Fruit fly (Drosophila melanogaster) whole organism, embryonic: Measurements from ENCODE around the gene Usp10.

Experiments
- CG10147 ChIP-seq: fragments of 200-800 bp; sonication (Bioruptor generic); optimal IDR thresholded peaks from 2 replicates; lab custom pipeline; 2019; ENCODE audit warnings: missing biosample characterization, mild to moderate bottlenecking, missing genetic modification characterization, moderate library complexity
- CG10654 ChIP-seq: fragments of 200-800 bp; sonication (Bioruptor generic); optimal IDR thresholded peaks from 2 replicates; lab custom pipeline; 2016; ENCODE audit warnings: missing biosample characterization, missing genetic modification characterization
- CG11696 ChIP-seq: fragments of 200-800 bp; sonication (Bioruptor generic); IDR thresholded peaks from 2 replicates; pipeline ENCODE4 v1.3.6; 2022; ENCODE audit warnings: missing biosample characterization, missing genetic modification characterization
- CG11723 ChIP-seq: fragments of 200-800 bp; sonication (Bioruptor generic); optimal IDR thresholded peaks from 2 replicates; lab custom pipeline; 2017; ENCODE audit warnings: missing biosample characterization, mild to moderate bottlenecking, missing genetic modification characterization
- CG12071 ChIP-seq: fragments of 200-800 bp; sonication (Bioruptor generic); optimal IDR thresholded peaks from 3 replicates; lab custom pipeline; 2018; ENCODE audit warnings: missing biosample characterization, mild to moderate bottlenecking, missing genetic modification characterization
- CG15514 ChIP-seq: fragments of 200-800 bp; sonication (Bioruptor generic); optimal IDR thresholded peaks from 3 replicates; lab custom pipeline; 2017; ENCODE audit warnings: missing biosample characterization, missing genetic modification characterization, mild to moderate bottlenecking, moderate library complexity, missing genetic modification reagents
- CG1647 ChIP-seq: fragments of 200-800 bp; sonication (Bioruptor generic); optimal IDR thresholded peaks from 3 replicates; lab custom pipeline; 2016; ENCODE audit warnings: missing biosample characterization, missing genetic modification characterization
- CG17359 ChIP-seq: fragments of 200-800 bp; sonication (Bioruptor generic); optimal IDR thresholded peaks from 3 replicates; lab custom pipeline; 2018; ENCODE audit warnings: missing biosample characterization, mild to moderate bottlenecking, missing genetic modification characterization, moderate library complexity
- CG17361 ChIP-seq: fragments of 200-800 bp; sonication (Bioruptor generic); IDR thresholded peaks from 3 replicates; pipeline ENCODE4 v1.3.6; 2022; ENCODE audit warnings: missing biosample characterization, missing genetic modification characterization
- CG17385 ChIP-seq: fragments of 200-800 bp; sonication (Bioruptor generic); optimal IDR thresholded peaks from 3 replicates; lab custom pipeline; 2018; ENCODE audit warnings: missing biosample characterization, mild to moderate bottlenecking, missing genetic modification characterization
- CG2712 ChIP-seq: fragments of 200-800 bp; optimal IDR thresholded peaks from 3 replicates; lab custom pipeline; 2019; ENCODE audit warnings: missing biosample characterization, mild to moderate bottlenecking, missing genetic modification characterization, moderate library complexity
- CG30020 ChIP-seq: fragments of 200-800 bp; optimal IDR thresholded peaks from 2 replicates; lab custom pipeline; 2019; ENCODE audit warnings: missing biosample characterization, mild to moderate bottlenecking, missing genetic modification characterization, moderate library complexity
- CG4282 ChIP-seq: fragments of 200-800 bp; sonication (Bioruptor generic); optimal IDR thresholded peaks from 2 replicates; lab custom pipeline; 2016; ENCODE audit warnings: missing biosample characterization, missing genetic modification characterization
- CG4360 ChIP-seq: fragments of 200-800 bp; sonication (Bioruptor generic); IDR thresholded peaks from 2 replicates; pipeline ENCODE4 v1.3.6; 2022; ENCODE audit warnings: missing biosample characterization, missing genetic modification characterization
- CG4404 ChIP-seq: fragments of 200-800 bp; sonication (Bioruptor generic); IDR thresholded peaks from 2 replicates; pipeline ENCODE4 v1.3.6; 2022; ENCODE audit warnings: missing biosample characterization, missing genetic modification characterization
- CG4820 ChIP-seq: fragments of 200-800 bp; sonication (Bioruptor generic); optimal IDR thresholded peaks from 3 replicates; lab custom pipeline; 2016; ENCODE audit warnings: missing biosample characterization, missing genetic modification characterization
- CG9437 ChIP-seq: fragments of 200-800 bp; sonication (Bioruptor generic); optimal IDR thresholded peaks from 2 replicates; lab custom pipeline; 2018; ENCODE audit warnings: missing biosample characterization, mild to moderate bottlenecking, missing genetic modification characterization
- CG9932 ChIP-seq: fragments of 200-800 bp; sonication (Bioruptor generic); IDR thresholded peaks from 2 replicates; pipeline ENCODE4 v1.3.6; 2022; ENCODE audit warnings: missing biosample characterization, missing genetic modification characterization
- Dbx ChIP-seq: fragments of 200-800 bp; sonication (Bioruptor generic); IDR thresholded peaks from 3 replicates; pipeline ENCODE4 v1.3.6; 2022; ENCODE audit warnings: missing biosample characterization, missing genetic modification characterization
- Doc3 ChIP-seq: fragments of 200-800 bp; sonication (Bioruptor generic); IDR thresholded peaks from 3 replicates; pipeline ENCODE4 v1.3.6; 2022; ENCODE audit warnings: missing biosample characterization, missing genetic modification characterization; ENCODE audit not compliant: partially characterized antibody
- GATAe ChIP-seq: fragments of 200-800 bp; sonication (Bioruptor generic); conservative IDR thresholded peaks from 2 replicates; pipeline ENCODE4 v1.3.6; 2022; ENCODE audit warnings: missing biosample characterization, missing genetic modification characterization
- Hmx ChIP-seq: fragments of 200-800 bp; sonication (Bioruptor generic); optimal IDR thresholded peaks from 2 replicates; lab custom pipeline; 2016; ENCODE audit warnings: missing biosample characterization, missing genetic modification characterization
- Hr39 ChIP-seq: fragments of >200 bp; optimal IDR thresholded peaks from 2 replicates; lab custom pipeline; 2017
- Myb ChIP-seq: fragments of 200-800 bp; sonication (Bioruptor generic); optimal IDR thresholded peaks from 2 replicates; lab custom pipeline; 2016; ENCODE audit warnings: missing biosample characterization, missing genetic modification characterization
- NC2β ChIP-seq: fragments of 200-800 bp; sonication (Bioruptor generic); optimal IDR thresholded peaks from 2 replicates; lab custom pipeline; 2016; ENCODE audit warnings: missing biosample characterization, missing genetic modification characterization
- Ptx1 ChIP-seq: fragments of 200-800 bp; sonication (Bioruptor generic); IDR thresholded peaks from 2 replicates; pipeline ENCODE4 v1.3.6; 2022; ENCODE audit warnings: missing biosample characterization, missing genetic modification characterization
- Rx ChIP-seq: fragments of 200-800 bp; sonication (Bioruptor generic); IDR thresholded peaks from 2 replicates; pipeline ENCODE4 v1.3.6; 2022; ENCODE audit warnings: missing biosample characterization, missing genetic modification characterization
- Usf ChIP-seq: fragments of 200-800 bp; sonication (Bioruptor generic); optimal IDR thresholded peaks from 2 replicates; lab custom pipeline; 2017; ENCODE audit warnings: missing genotype, missing biosample characterization, missing genetic modification characterization
- crol ChIP-seq: fragments of 200-800 bp; sonication (Bioruptor generic); IDR thresholded peaks from 2 replicates; pipeline ENCODE4 v1.3.6; 2022; ENCODE audit warnings: missing biosample characterization, missing genetic modification characterization
- danr ChIP-seq: fragments of 200-800 bp; sonication (Bioruptor generic); IDR thresholded peaks from 2 replicates; pipeline ENCODE4 v1.3.6; 2022; ENCODE audit warnings: missing biosample characterization, missing genetic modification characterization
- dpn ChIP-seq, 2 experiments: fragments of 200-800 bp; sonication (Bioruptor generic); optimal IDR thresholded peaks; 3 replicates each; lab custom pipeline; 2016; ENCODE audit warnings: missing biosample characterization in 2 of 2, missing genetic modification characterization in 2 of 2
- esg ChIP-seq: fragments of 200-800 bp; sonication (Bioruptor generic); conservative IDR thresholded peaks from 2 replicates; pipeline ENCODE4 v1.3.6; 2022; ENCODE audit warnings: missing biosample characterization, missing genetic modification characterization
- fu2 ChIP-seq: fragments of 200-800 bp; sonication (Bioruptor generic); optimal IDR thresholded peaks from 2 replicates; lab custom pipeline; 2016; ENCODE audit warnings: missing biosample characterization, missing genetic modification characterization
- gcm ChIP-seq: fragments of 200-800 bp; sonication (Bioruptor generic); optimal IDR thresholded peaks from 2 replicates; lab custom pipeline; 2019; ENCODE audit warnings: missing biosample characterization, mild to moderate bottlenecking, missing genetic modification characterization, moderate library complexity
- gem ChIP-seq: fragments of 200-800 bp; sonication (Bioruptor generic); optimal IDR thresholded peaks from 2 replicates; lab custom pipeline; 2019; ENCODE audit warnings: missing biosample characterization, mild to moderate bottlenecking, missing genetic modification characterization, moderate library complexity
- gt ChIP-seq: fragments of 200-800 bp; sonication (Bioruptor generic); IDR thresholded peaks from 2 replicates; pipeline ENCODE4 v1.3.6; 2022; ENCODE audit warnings: missing biosample characterization, missing genetic modification characterization
- hbn ChIP-seq: fragments of 200-800 bp; sonication (Bioruptor generic); IDR thresholded peaks from 2 replicates; pipeline ENCODE4 v1.3.6; 2022; ENCODE audit warnings: missing biosample characterization, missing genetic modification characterization; ENCODE audit not compliant: partially characterized antibody
- insv ChIP-seq, 2 experiments: fragments of 200-800 bp; sonication (Bioruptor generic); optimal IDR thresholded peaks; 3 replicates each; lab custom pipeline; 2016 to 2018; ENCODE audit warnings: missing biosample characterization in 2 of 2, missing genetic modification characterization in 2 of 2
- inv ChIP-seq: fragments of 200-800 bp; sonication (Bioruptor generic); IDR thresholded peaks from 2 replicates; pipeline ENCODE4 v1.3.6; 2022; ENCODE audit warnings: missing biosample characterization, missing genetic modification characterization; ENCODE audit not compliant: partially characterized antibody
- kay ChIP-seq: fragments of 200-800 bp; sonication (Bioruptor generic); optimal IDR thresholded peaks from 2 replicates; lab custom pipeline; 2016; ENCODE audit warnings: missing biosample characterization, missing genetic modification characterization
- lilli ChIP-seq: fragments of 200-800 bp; sonication (Bioruptor generic); optimal IDR thresholded peaks from 3 replicates; lab custom pipeline; 2016; ENCODE audit warnings: missing biosample characterization, missing genetic modification characterization
- luna ChIP-seq: fragments of 200-800 bp; sonication (Bioruptor generic); optimal IDR thresholded peaks from 2 replicates; lab custom pipeline; 2016; ENCODE audit warnings: missing biosample characterization, missing genetic modification characterization
- maf-S ChIP-seq: fragments of 200-800 bp; sonication (Bioruptor generic); optimal IDR thresholded peaks from 2 replicates; lab custom pipeline; 2016; ENCODE audit warnings: missing biosample characterization, missing genetic modification characterization
- pita ChIP-seq: fragments of 200-800 bp; sonication (Bioruptor generic); optimal IDR thresholded peaks from 2 replicates; lab custom pipeline; 2017; ENCODE audit warnings: missing biosample characterization, mild to moderate bottlenecking, missing genetic modification characterization
- sc ChIP-seq, 3 experiments: fragments of >200 bp in 2 of 3; fragments of 200-800 bp in 1 of 3; sonication (Bioruptor generic) in 1 of 3; optimal IDR thresholded peaks; 2 replicates in 2 of 3; 3 replicates in 1 of 3; lab custom pipeline; 2017; ENCODE audit warnings: mild to moderate bottlenecking in 1 of 3, missing biosample characterization in 1 of 3, missing genetic modification characterization in 1 of 3, missing genetic modification reagents in 1 of 3
- sd ChIP-seq: fragments of 200-800 bp; sonication (Bioruptor generic); optimal IDR thresholded peaks from 3 replicates; lab custom pipeline; 2018; ENCODE audit warnings: missing biosample characterization, mild to moderate bottlenecking, missing genetic modification characterization, moderate library complexity
- ssp ChIP-seq: fragments of 200-800 bp; sonication (Bioruptor generic); IDR thresholded peaks from 2 replicates; pipeline ENCODE4 v1.3.6; 2022; ENCODE audit warnings: missing biosample characterization, missing genetic modification characterization
- tin ChIP-seq: fragments of 200-800 bp; sonication (Bioruptor generic); optimal IDR thresholded peaks from 3 replicates; lab custom pipeline; 2016; ENCODE audit warnings: missing biosample characterization, missing genetic modification characterization
- tup ChIP-seq: fragments of 200-800 bp; sonication (Bioruptor generic); optimal IDR thresholded peaks from 2 replicates; lab custom pipeline; 2016; ENCODE audit warnings: missing biosample characterization, mild to moderate bottlenecking, missing genetic modification characterization, moderate library complexity
- tx ChIP-seq: fragments of 200-800 bp; sonication (Bioruptor generic); optimal IDR thresholded peaks from 2 replicates; lab custom pipeline; 2016; ENCODE audit warnings: missing biosample characterization, missing genetic modification characterization
- vvl ChIP-seq: fragments of 200-800 bp; sonication (Bioruptor generic); IDR thresholded peaks from 2 replicates; pipeline ENCODE4 v1.3.6; 2022; ENCODE audit warnings: missing biosample characterization, missing genetic modification characterization

Gene Usp10

dm6 chr3L:821951-822350 lies 49.7 kb upstream of the Usp10 start (continued):
- TF ChIP-seq CG15514 (GFP tag; lab: Kevin White, UChicago) (peak; percentile 59), crol (GFP tag; lab: Robert Waterston, UW) (0 out of 2 replicates have a peak, but pooled peaks have one; percentile 16), ssp (GFP tag; lab: Robert Waterston, UW) (peak; percentile 56), CG11723 (GFP tag; lab: Kevin White, UChicago) (peak; percentile 32), gcm (peak; percentile 72), CG9437 (GFP tag; lab: Kevin White, UChicago) (peak; percentile 32), CG10654 (GFP tag; lab: Kevin White, UChicago) (peak; percentile 66), luna (no peak), Rx (GFP tag; lab: Robert Waterston, UW) (peak; percentile 68; the same call in 1 of the 2 replicates), hbn (no peak), GATAe (GFP tag; lab: Robert Waterston, UW) (no peak), CG4282 (GFP tag; lab: Kevin White, UChicago) (no peak), maf-S (GFP tag; lab: Kevin White, UChicago) (no peak), gt (peak; percentile 50; the same call in 1 of the 2 replicates), Doc3 (GFP tag; lab: Robert Waterston, UW) (no peak), insv (GFP tag; optimal IDR thresholded peaks at IDR 0.05; lab: Kevin White, UChicago) (no peak), lilli (GFP tag; lab: Kevin White, UChicago) (peak; percentile 55), fu2 (no peak), CG2712 (tag; lab: Kevin White, UChicago) (peak; percentile 88), inv (no peak), pita (GFP tag; lab: Kevin White, UChicago) (no peak), CG1647 (peak; percentile 20), Ptx1 (GFP tag; lab: Robert Waterston, UW) (peak; percentile 77), CG11696 (GFP tag; lab: Robert Waterston, UW) (peak; percentile 68), danr (GFP tag; lab: Robert Waterston, UW) (peak; percentile 52), dpn (GFP tag; optimal IDR thresholded peaks at IDR 0.05; lab: Kevin White, UChicago) (peak; percentile 57 to 62), CG4360 (GFP tag; lab: Robert Waterston, UW) (peak; percentile 58), sd (no peak), vvl (GFP tag; lab: Robert Waterston, UW) (peak; percentile 89), CG17361 (peak; percentile 77), NC2β (no peak), tx (GFP tag; lab: Kevin White, UChicago) (peak; percentile 14), Dbx (GFP tag; lab: Robert Waterston, UW) (no peak), CG17385 (GFP tag; lab: Kevin White, UChicago) (peak; percentile 55), esg (GFP tag; lab: Robert Waterston, UW) (peak; percentile 72), sc (optimal IDR thresholded peaks at IDR 0.05; lab: Kevin White, UChicago) (no peak), sc (GFP tag; optimal IDR thresholded peaks at IDR 0.05; lab: Kevin White, UChicago) (peak; percentile 26), kay (peak; percentile 10), Usf (GFP tag; lab: Kevin White, UChicago) (no peak), Myb (GFP tag; lab: Kevin White, UChicago) (no peak), Hmx (no peak), CG4404 (GFP tag; lab: Robert Waterston, UW) (peak; percentile 54), CG10147 (GFP tag; lab: Kevin White, UChicago) (peak; percentile 54), gem (peak; percentile 85), CG4820 (GFP tag; lab: Kevin White, UChicago) (peak; percentile 82), CG9932 (GFP tag; lab: Robert Waterston, UW) (no peak), tin (GFP tag; lab: Kevin White, UChicago) (peak; percentile 76), CG12071 (peak; percentile 67), CG30020 (tag; lab: Kevin White, UChicago) (no peak), tup (GFP tag; lab: Kevin White, UChicago) (no peak), CG17359 (tag; lab: Kevin White, UChicago) (peak; percentile 86), Hr39 (lab: Kevin White, UChicago) (no peak)
